Fruit fly (Drosophila melanogaster) whole organism, embryonic: ENCODE data around the gene PIG-Q.

Source experiments
- Aef1 ChIP-seq: fragments of 200-800 bp; sonication (Bioruptor generic); IDR thresholded peaks from 3 replicates; pipeline ENCODE4 v1.3.6; 2022; ENCODE audit warnings: missing biosample characterization, missing genetic modification characterization
- Atf6 ChIP-seq: fragments of 200-800 bp; sonication (Bioruptor generic); IDR thresholded peaks from 2 replicates; pipeline ENCODE4 v1.3.6; 2022; ENCODE audit warnings: missing biosample characterization, missing genetic modification characterization
- BEAF-32 ChIP-seq: fragments of 200-800 bp; sonication (Bioruptor generic); optimal IDR thresholded peaks from 3 replicates; lab custom pipeline; 2017; ENCODE audit warnings: missing biosample characterization, missing genetic modification characterization, mild to moderate bottlenecking, moderate library complexity, missing genetic modification reagents
- CG10366 ChIP-seq: fragments of 200-800 bp; sonication (Bioruptor generic); IDR thresholded peaks from 2 replicates; pipeline ENCODE4 v1.3.6; 2022; ENCODE audit warnings: missing biosample characterization, missing genetic modification characterization
- CG10979 ChIP-seq: fragments of 200-800 bp; sonication (Bioruptor generic); optimal IDR thresholded peaks from 2 replicates; lab custom pipeline; 2018; ENCODE audit warnings: missing biosample characterization, mild to moderate bottlenecking, missing genetic modification characterization, moderate library complexity
- CG11398 ChIP-seq: fragments of 200-800 bp; sonication (Bioruptor generic); optimal IDR thresholded peaks from 2 replicates; lab custom pipeline; 2016; ENCODE audit warnings: missing biosample characterization, missing genetic modification characterization
- CG11696 ChIP-seq: fragments of 200-800 bp; sonication (Bioruptor generic); IDR thresholded peaks from 2 replicates; pipeline ENCODE4 v1.3.6; 2022; ENCODE audit warnings: missing biosample characterization, missing genetic modification characterization
- CG13123 ChIP-seq: fragments of 200-800 bp; sonication (Bioruptor generic); optimal IDR thresholded peaks from 2 replicates; lab custom pipeline; 2016; ENCODE audit warnings: missing biosample characterization, missing genetic modification characterization
- CG13894 ChIP-seq: fragments of 200-800 bp; sonication (Bioruptor generic); optimal IDR thresholded peaks from 3 replicates; lab custom pipeline; 2018; ENCODE audit warnings: missing biosample characterization, mild to moderate bottlenecking, missing genetic modification characterization, moderate library complexity
- CG14014 ChIP-seq: fragments of 200-800 bp; sonication (Bioruptor generic); IDR thresholded peaks from 2 replicates; pipeline ENCODE4 v1.3.6; 2022; ENCODE audit warnings: missing biosample characterization, missing genetic modification characterization
- CG14710 ChIP-seq: fragments of 200-800 bp; sonication (Bioruptor generic); optimal IDR thresholded peaks from 3 replicates; lab custom pipeline; 2019; ENCODE audit warnings: missing biosample characterization, mild to moderate bottlenecking, missing genetic modification characterization, moderate library complexity
- CG15479 ChIP-seq: fragments of 200-800 bp; sonication (Bioruptor generic); optimal IDR thresholded peaks from 3 replicates; lab custom pipeline; 2019; ENCODE audit warnings: missing biosample characterization, mild to moderate bottlenecking, missing genetic modification characterization, moderate library complexity
- CG16813 ChIP-seq: fragments of 200-800 bp; sonication (Bioruptor generic); IDR thresholded peaks from 3 replicates; pipeline ENCODE4 v1.3.6; 2022; ENCODE audit warnings: missing biosample characterization, missing genetic modification characterization; ENCODE audit not compliant: partially characterized antibody
- CG17361 ChIP-seq: fragments of 200-800 bp; sonication (Bioruptor generic); IDR thresholded peaks from 3 replicates; pipeline ENCODE4 v1.3.6; 2022; ENCODE audit warnings: missing biosample characterization, missing genetic modification characterization
- CG18011 ChIP-seq: fragments of 200-800 bp; sonication (Bioruptor generic); optimal IDR thresholded peaks from 2 replicates; lab custom pipeline; 2017; ENCODE audit warnings: missing biosample characterization, missing genetic modification characterization, mild to moderate bottlenecking, moderate library complexity, missing genotype
- CG2116 ChIP-seq: fragments of 200-800 bp; sonication (Bioruptor generic); optimal IDR thresholded peaks from 3 replicates; lab custom pipeline; 2018; ENCODE audit warnings: missing biosample characterization, mild to moderate bottlenecking, missing genetic modification characterization
- CG2120 ChIP-seq: fragments of 200-800 bp; sonication (Bioruptor generic); optimal IDR thresholded peaks from 3 replicates; lab custom pipeline; 2016; ENCODE audit warnings: missing biosample characterization, missing genetic modification characterization
- CG33213 ChIP-seq: fragments of 200-800 bp; sonication (Bioruptor generic); optimal IDR thresholded peaks from 3 replicates; lab custom pipeline; 2016; ENCODE audit warnings: missing biosample characterization, missing genetic modification characterization
- CG43689 ChIP-seq: fragments of 200-800 bp; sonication (Bioruptor generic); IDR thresholded peaks from 2 replicates; pipeline ENCODE4 v1.3.6; 2022; ENCODE audit warnings: missing biosample characterization, missing genetic modification characterization
- CG6683 ChIP-seq: fragments of 200-800 bp; sonication (Bioruptor generic); optimal IDR thresholded peaks from 2 replicates; lab custom pipeline; 2017; ENCODE audit warnings: missing biosample characterization, mild to moderate bottlenecking, missing genetic modification characterization, missing genetic modification reagents
- CG7357 ChIP-seq: fragments of 200-800 bp; sonication (Bioruptor generic); IDR thresholded peaks from 3 replicates; pipeline ENCODE4 v1.3.6; 2022; ENCODE audit warnings: missing biosample characterization, missing genetic modification characterization
- CG7372 ChIP-seq: fragments of 200-800 bp; sonication (Bioruptor generic); IDR thresholded peaks from 2 replicates; pipeline ENCODE4 v1.3.6; 2022; ENCODE audit warnings: missing biosample characterization, missing genetic modification characterization
- CG8924 ChIP-seq: fragments of 200-800 bp; optimal IDR thresholded peaks from 3 replicates; lab custom pipeline; 2019; ENCODE audit warnings: missing biosample characterization, mild to moderate bottlenecking, missing genetic modification characterization, moderate library complexity
- CkIIα-i1 ChIP-seq: fragments of 200-800 bp; sonication (Bioruptor generic); IDR thresholded peaks from 2 replicates; pipeline ENCODE4 v1.3.6; 2022; ENCODE audit warnings: missing biosample characterization, missing genetic modification characterization
- Dref ChIP-seq: fragments of 200-800 bp; sonication (Bioruptor generic); IDR thresholded peaks from 2 replicates; pipeline ENCODE4 v1.3.6; 2022; ENCODE audit warnings: missing biosample characterization, missing genetic modification characterization
- Ets97D ChIP-seq: fragments of 200-800 bp; sonication (Bioruptor generic); optimal IDR thresholded peaks from 3 replicates; lab custom pipeline; 2016; ENCODE audit warnings: missing biosample characterization, missing genetic modification characterization
- Gug ChIP-seq: fragments of 200-800 bp; sonication (Bioruptor generic); IDR thresholded peaks from 4 replicates; pipeline ENCODE4 v1.3.6; 2022; ENCODE audit warnings: missing biosample characterization, missing genetic modification characterization
- HLH4C ChIP-seq: fragments of 200-800 bp; sonication (Bioruptor generic); IDR thresholded peaks from 3 replicates; pipeline ENCODE4 v1.3.6; 2022; ENCODE audit warnings: missing biosample characterization, missing genetic modification characterization; ENCODE audit not compliant: partially characterized antibody
- Kr ChIP-seq: fragments of 200-800 bp; sonication (Bioruptor generic); optimal IDR thresholded peaks from 2 replicates; lab custom pipeline; 2017; ENCODE audit warnings: missing biosample characterization, mild to moderate bottlenecking, missing genetic modification characterization
- MTF-1 ChIP-seq: fragments of 200-800 bp; sonication (Bioruptor generic); optimal IDR thresholded peaks from 2 replicates; lab custom pipeline; 2018; ENCODE audit warnings: missing biosample characterization, mild to moderate bottlenecking, missing genetic modification characterization, borderline replicate concordance
- Max ChIP-seq: fragments of 200-800 bp; sonication (Bioruptor generic); optimal IDR thresholded peaks from 2 replicates; lab custom pipeline; 2016; ENCODE audit warnings: missing biosample characterization, mild to moderate bottlenecking, missing genetic modification characterization
- NFAT ChIP-seq: fragments of 200-800 bp; sonication (Bioruptor generic); IDR thresholded peaks from 2 replicates; pipeline ENCODE4 v1.3.6; 2022; ENCODE audit warnings: missing biosample characterization, missing genetic modification characterization
- Rfx ChIP-seq: fragments of 200-800 bp; sonication (Bioruptor generic); IDR thresholded peaks from 2 replicates; pipeline ENCODE4 v1.3.6; 2022; ENCODE audit warnings: missing biosample characterization, missing genetic modification characterization
- Side ChIP-seq: fragments of 200-800 bp; sonication (Bioruptor generic); optimal IDR thresholded peaks from 2 replicates; lab custom pipeline; 2016; ENCODE audit warnings: missing biosample characterization, missing genetic modification characterization
- al ChIP-seq: fragments of 200-800 bp; sonication (Bioruptor generic); IDR thresholded peaks from 2 replicates; pipeline ENCODE4 v1.3.6; 2022; ENCODE audit warnings: missing biosample characterization, missing genetic modification characterization
- ci ChIP-seq: fragments of 200-800 bp; sonication (Bioruptor generic); IDR thresholded peaks from 3 replicates; pipeline ENCODE4 v1.3.6; 2022; ENCODE audit warnings: missing biosample characterization, missing genetic modification characterization
- da ChIP-seq: fragments of 200-800 bp; sonication (Bioruptor generic); optimal IDR thresholded peaks from 2 replicates; lab custom pipeline; 2016; ENCODE audit warnings: missing biosample characterization, missing genetic modification characterization
- hkb ChIP-seq, 2 experiments: fragments of 200-800 bp in 1 of 2; fragments of >200 bp in 1 of 2; sonication (Bioruptor generic) in 1 of 2; IDR thresholded peaks in 1 of 2; optimal IDR thresholded peaks in 1 of 2; 2 replicates each; pipeline versions ENCODE4 v1.3.6 to Lab custom; 2017 to 2022; ENCODE audit warnings: missing biosample characterization in 1 of 2, missing genetic modification characterization in 1 of 2
- inv ChIP-seq: fragments of 200-800 bp; sonication (Bioruptor generic); IDR thresholded peaks from 2 replicates; pipeline ENCODE4 v1.3.6; 2022; ENCODE audit warnings: missing biosample characterization, missing genetic modification characterization; ENCODE audit not compliant: partially characterized antibody
- jing ChIP-seq: fragments of 200-800 bp; sonication (Bioruptor generic); optimal IDR thresholded peaks from 2 replicates; lab custom pipeline; 2018; ENCODE audit warnings: missing biosample characterization, mild to moderate bottlenecking, missing genetic modification characterization
- klu ChIP-seq: fragments of 200-800 bp; sonication (Bioruptor generic); IDR thresholded peaks from 2 replicates; pipeline ENCODE4 v1.3.6; 2022; ENCODE audit warnings: missing biosample characterization, missing genetic modification characterization
- nau ChIP-seq: fragments of 200-800 bp; sonication (Bioruptor generic); optimal IDR thresholded peaks from 3 replicates; lab custom pipeline; 2017; ENCODE audit warnings: missing biosample characterization, mild to moderate bottlenecking, missing genetic modification characterization, missing genetic modification reagents
- oc ChIP-seq: fragments of 200-800 bp; sonication (Bioruptor generic); optimal IDR thresholded peaks from 2 replicates; lab custom pipeline; 2018; ENCODE audit warnings: missing biosample characterization, mild to moderate bottlenecking, missing genetic modification characterization, moderate library complexity
- pum ChIP-seq: fragments of 200-800 bp; sonication (Bioruptor generic); optimal IDR thresholded peaks from 2 replicates; lab custom pipeline; 2016; ENCODE audit warnings: missing biosample characterization, missing genetic modification characterization
- repo ChIP-seq: fragments of 200-800 bp; sonication (Bioruptor generic); optimal IDR thresholded peaks from 2 replicates; lab custom pipeline; 2016; ENCODE audit warnings: missing biosample characterization, missing genetic modification characterization
- sens-2 ChIP-seq: fragments of 200-800 bp; sonication (Bioruptor generic); IDR thresholded peaks from 2 replicates; pipeline ENCODE4 v1.3.6; 2022; ENCODE audit warnings: missing biosample characterization, missing genetic modification characterization
- sisA ChIP-seq: fragments of 200-800 bp; sonication (Bioruptor generic); IDR thresholded peaks from 2 replicates; pipeline ENCODE4 v1.3.6; 2022; ENCODE audit warnings: missing biosample characterization, missing genetic modification characterization
- slou ChIP-seq: fragments of 200-800 bp; sonication (Bioruptor generic); optimal IDR thresholded peaks from 3 replicates; lab custom pipeline; 2016; ENCODE audit warnings: missing biosample characterization, missing genetic modification characterization
- sna ChIP-seq: fragments of 200-800 bp; sonication (Bioruptor generic); IDR thresholded peaks from 2 replicates; pipeline ENCODE4 v1.3.6; 2022; ENCODE audit warnings: missing biosample characterization, missing genetic modification characterization; ENCODE audit not compliant: partially characterized antibody
- sob ChIP-seq: fragments of 200-800 bp; sonication (Bioruptor generic); IDR thresholded peaks from 2 replicates; pipeline ENCODE4 v1.3.6; 2022; ENCODE audit warnings: missing biosample characterization, missing genetic modification characterization
- stwl ChIP-seq: fragments of 200-800 bp; sonication (Bioruptor generic); optimal IDR thresholded peaks from 3 replicates; lab custom pipeline; 2018; ENCODE audit warnings: missing biosample characterization, mild to moderate bottlenecking, missing genetic modification characterization, moderate library complexity

The PIG-Q gene

DNA sequence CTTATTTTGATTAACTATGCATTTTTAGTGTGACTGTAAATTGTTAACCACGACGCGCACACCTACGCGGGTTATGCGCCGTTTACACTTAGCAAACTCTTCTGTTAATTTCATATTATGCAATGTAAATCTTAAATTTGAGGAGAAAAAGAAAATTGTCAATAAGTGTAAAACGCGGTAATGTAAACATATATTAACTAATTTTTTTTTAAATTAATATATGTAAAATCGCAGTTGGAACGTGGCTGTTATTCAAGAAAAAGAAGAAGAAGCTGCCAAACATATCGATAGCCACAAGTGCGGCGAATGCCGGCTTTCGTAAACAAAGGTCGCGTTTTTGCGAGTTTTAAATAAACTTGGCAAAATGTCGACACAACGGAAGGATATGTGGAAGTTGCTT lies 32.5 kb downstream of the PIG-Q start, which contains the start of the genes TH1 and mei-41 (continued):
- peak; percentile 54 for TF ChIP-seq CG6683 (GFP tag; lab: Kevin White, UChicago)
- TF ChIP-seq sens-2 (GFP tag; lab: Robert Waterston, UW): peak; percentile 84
- peak; percentile 79 for TF ChIP-seq Max (GFP tag; lab: Kevin White, UChicago)
- no peak for TF ChIP-seq Kr (GFP tag; lab: Kevin White, UChicago)
- TF ChIP-seq nau (GFP tag; lab: Kevin White, UChicago): no peak
- peak; percentile 92 for TF ChIP-seq CG8924 (tag; lab: Kevin White, UChicago)
- no peak for TF ChIP-seq CG13123 (GFP tag; lab: Kevin White, UChicago)
- TF ChIP-seq CG10366 (GFP tag; lab: Robert Waterston, UW): peak; percentile 91
- peak; percentile 49 for TF ChIP-seq Ets97D
- peak; percentile 93 for TF ChIP-seq Atf6 (GFP tag; lab: Robert Waterston, UW)
- no peak for TF ChIP-seq CG13894 (tag; lab: Kevin White, UChicago)
- TF ChIP-seq CG17361 (GFP tag; lab: Robert Waterston, UW): no peak; the same call in 2 of the 3 replicates
- TF ChIP-seq al (GFP tag; lab: Robert Waterston, UW): peak; percentile 95
- peak; percentile 100 for TF ChIP-seq CG7357
- peak; percentile 87 for TF ChIP-seq CG10979 (tag; lab: Kevin White, UChicago)
- TF ChIP-seq inv (GFP tag; lab: Robert Waterston, UW): 0 out of 2 replicates have a peak, but pooled peaks have one; percentile 22
- TF ChIP-seq CG7372: peak; percentile 97
- TF ChIP-seq CG15479 (GFP tag; lab: Kevin White, UChicago): no peak
- TF ChIP-seq sob (GFP tag; lab: Robert Waterston, UW): peak; percentile 97
- peak; percentile 78 for TF ChIP-seq CG43689
- no peak for TF ChIP-seq sna (GFP tag; lab: Robert Waterston, UW)
- peak; percentile 97 for TF ChIP-seq Rfx (GFP tag; lab: Robert Waterston, UW)
- peak; percentile 91 for TF ChIP-seq klu (GFP tag; lab: Robert Waterston, UW)
- peak; percentile 80 for TF ChIP-seq oc
- TF ChIP-seq CG11696 (GFP tag; lab: Robert Waterston, UW): peak; percentile 84
- no peak for TF ChIP-seq repo (GFP tag; lab: Kevin White, UChicago)
- peak; percentile 95 for TF ChIP-seq sisA
- TF ChIP-seq da (GFP tag; lab: Kevin White, UChicago): no peak
- no peak for TF ChIP-seq Side (GFP tag; lab: Kevin White, UChicago)
- peak; percentile 43; the same call in 1 of the 3 replicates for TF ChIP-seq HLH4C (GFP tag; lab: Robert Waterston, UW)
- TF ChIP-seq CG14710 (tag; lab: Kevin White, UChicago): peak; percentile 94
- peak; percentile 93 for TF ChIP-seq NFAT (GFP tag; lab: Robert Waterston, UW)
- TF ChIP-seq stwl (tag; lab: Kevin White, UChicago): peak; percentile 74
- peak; percentile 63 for TF ChIP-seq BEAF-32 (GFP tag; lab: Kevin White, UChicago)
- TF ChIP-seq CG14014 (GFP tag; lab: Robert Waterston, UW): peak; percentile 96
- TF ChIP-seq CG33213 (GFP tag; lab: Kevin White, UChicago): no peak
- TF ChIP-seq MTF-1 (GFP tag; lab: Kevin White, UChicago): peak; percentile 19
- no peak for TF ChIP-seq hkb (optimal IDR thresholded peaks at IDR 0.05; lab: Kevin White, UChicago)
- TF ChIP-seq hkb (GFP tag; IDR thresholded peaks at IDR 0.05; lab: Robert Waterston, UW): peak; percentile 94
- peak; percentile 70 for TF ChIP-seq CG2116 (GFP tag; lab: Kevin White, UChicago)
- peak; percentile 73 for TF ChIP-seq CkIIα-i1
- peak; percentile 93 for TF ChIP-seq ci (GFP tag; lab: Robert Waterston, UW)
- TF ChIP-seq Dref: peak; percentile 70
- TF ChIP-seq CG11398 (GFP tag; lab: Kevin White, UChicago): no peak
- peak; percentile 96 for TF ChIP-seq Aef1 (GFP tag; lab: Robert Waterston, UW)
- TF ChIP-seq CG2120: peak; percentile 80
- peak; percentile 54 for TF ChIP-seq pum
- peak; percentile 37; the same call in 2 of the 3 replicates for TF ChIP-seq CG16813
- no peak for TF ChIP-seq slou
- TF ChIP-seq CG18011 (GFP tag; lab: Kevin White, UChicago): peak; percentile 46
- TF ChIP-seq Gug (GFP tag; lab: Robert Waterston, UW): peak; percentile 93
- peak; percentile 48 for TF ChIP-seq jing (GFP tag; lab: Kevin White, UChicago)
